Fruit fly (Drosophila melanogaster) whole organism, embryonic: ENCODE results near the gene CG34305.
A peak's percentile ranks its signal among the peaks of the same experiment; 100 is the strongest.

Experiments used
- Adf1 ChIP-seq: fragments of 200-800 bp; sonication (Bioruptor generic); IDR thresholded peaks from 2 replicates; pipeline ENCODE4 v1.3.6; 2022; ENCODE audit warnings: missing biosample characterization, missing genetic modification characterization
- CG10543 ChIP-seq: fragments of 200-800 bp; sonication (Bioruptor generic); optimal IDR thresholded peaks from 3 replicates; lab custom pipeline; 2017; ENCODE audit warnings: missing biosample characterization, mild to moderate bottlenecking, missing genetic modification characterization, moderate library complexity
- CG10565 ChIP-seq: fragments of 200-800 bp; sonication (Bioruptor generic); optimal IDR thresholded peaks from 3 replicates; lab custom pipeline; 2016; ENCODE audit warnings: missing biosample characterization, mild to moderate bottlenecking, missing genetic modification characterization
- CG11560 ChIP-seq: fragments of 200-800 bp; sonication (Bioruptor generic); IDR thresholded peaks from 3 replicates; pipeline ENCODE4 v1.3.6; 2022; ENCODE audit warnings: missing biosample characterization, missing genetic modification characterization
- CG12071 ChIP-seq: fragments of 200-800 bp; sonication (Bioruptor generic); optimal IDR thresholded peaks from 3 replicates; lab custom pipeline; 2018; ENCODE audit warnings: missing biosample characterization, mild to moderate bottlenecking, missing genetic modification characterization
- CG12391 ChIP-seq: fragments of 200-800 bp; sonication (Bioruptor generic); optimal IDR thresholded peaks from 3 replicates; lab custom pipeline; 2018; ENCODE audit warnings: missing biosample characterization, mild to moderate bottlenecking, missing genetic modification characterization, moderate library complexity
- CG12769 ChIP-seq: fragments of 200-800 bp; sonication (Bioruptor generic); optimal IDR thresholded peaks from 2 replicates; lab custom pipeline; 2019; ENCODE audit warnings: missing biosample characterization, mild to moderate bottlenecking, missing genetic modification characterization, moderate library complexity
- CG12942 ChIP-seq: fragments of 200-800 bp; sonication (Bioruptor generic); optimal IDR thresholded peaks from 3 replicates; lab custom pipeline; 2016; ENCODE audit warnings: missing biosample characterization, missing genetic modification characterization
- CG13894 ChIP-seq: fragments of 200-800 bp; sonication (Bioruptor generic); optimal IDR thresholded peaks from 3 replicates; lab custom pipeline; 2018; ENCODE audit warnings: missing biosample characterization, mild to moderate bottlenecking, missing genetic modification characterization, moderate library complexity
- CG14965 ChIP-seq: fragments of 200-800 bp; sonication (Bioruptor generic); optimal IDR thresholded peaks from 2 replicates; lab custom pipeline; 2016; ENCODE audit warnings: missing biosample characterization, missing genetic modification characterization, borderline replicate concordance
- CG15514 ChIP-seq: fragments of 200-800 bp; sonication (Bioruptor generic); optimal IDR thresholded peaks from 3 replicates; lab custom pipeline; 2017; ENCODE audit warnings: missing biosample characterization, missing genetic modification characterization, mild to moderate bottlenecking, moderate library complexity, missing genetic modification reagents
- CG17385 ChIP-seq: fragments of 200-800 bp; sonication (Bioruptor generic); optimal IDR thresholded peaks from 3 replicates; lab custom pipeline; 2018; ENCODE audit warnings: missing biosample characterization, mild to moderate bottlenecking, missing genetic modification characterization
- CG2712 ChIP-seq: fragments of 200-800 bp; optimal IDR thresholded peaks from 3 replicates; lab custom pipeline; 2019; ENCODE audit warnings: missing biosample characterization, mild to moderate bottlenecking, missing genetic modification characterization, moderate library complexity
- CG32532 ChIP-seq: fragments of 200-800 bp; sonication (Bioruptor generic); IDR thresholded peaks from 2 replicates; pipeline ENCODE4 v1.3.6; 2022; ENCODE audit warnings: missing biosample characterization, missing genetic modification characterization
- CG3726 ChIP-seq: fragments of 200-800 bp; sonication (Bioruptor generic); IDR thresholded peaks from 3 replicates; pipeline ENCODE4, ENCODE4 v1.3.6; 2022; ENCODE audit warnings: missing biosample characterization, missing genetic modification characterization
- CG7556 ChIP-seq: fragments of 200-800 bp; sonication (Bioruptor generic); optimal IDR thresholded peaks from 2 replicates; lab custom pipeline; 2017; ENCODE audit warnings: missing biosample characterization, mild to moderate bottlenecking, missing genetic modification characterization
- CG7839 ChIP-seq: fragments of 200-800 bp; sonication (Bioruptor generic); optimal IDR thresholded peaks from 3 replicates; lab custom pipeline; 2018; ENCODE audit warnings: missing biosample characterization, mild to moderate bottlenecking, missing genetic modification characterization, moderate library complexity
- CG8281 ChIP-seq: fragments of 200-800 bp; sonication (Bioruptor generic); optimal IDR thresholded peaks from 2 replicates; lab custom pipeline; 2018; ENCODE audit warnings: missing biosample characterization, mild to moderate bottlenecking, missing genetic modification characterization, moderate library complexity
- CG8359 ChIP-seq: fragments of 200-800 bp; sonication (Bioruptor generic); optimal IDR thresholded peaks from 2 replicates; lab custom pipeline; 2017; ENCODE audit warnings: missing biosample characterization, mild to moderate bottlenecking, missing genetic modification characterization, borderline replicate concordance
- CTCF ChIP-seq: fragments of 200-800 bp; sonication (Bioruptor generic); optimal IDR thresholded peaks from 2 replicates; lab custom pipeline; 2017; ENCODE audit warnings: missing biosample characterization, mild to moderate bottlenecking, missing genetic modification characterization, moderate library complexity
- Camta ChIP-seq: fragments of 200-800 bp; sonication (Bioruptor generic); optimal IDR thresholded peaks from 2 replicates; lab custom pipeline; 2016; ENCODE audit warnings: missing biosample characterization, missing genetic modification characterization
- CoRest ChIP-seq: fragments of 200-800 bp; sonication (Bioruptor generic); optimal IDR thresholded peaks from 3 replicates; lab custom pipeline; 2018; ENCODE audit warnings: missing biosample characterization, mild to moderate bottlenecking, missing genetic modification characterization, moderate library complexity
- Dad ChIP-seq: fragments of 200-800 bp; sonication (Bioruptor generic); optimal IDR thresholded peaks from 3 replicates; lab custom pipeline; 2016; ENCODE audit warnings: missing biosample characterization, missing genetic modification characterization
- Dip3 ChIP-seq: fragments of 200-800 bp; sonication (Bioruptor generic); optimal IDR thresholded peaks from 3 replicates; lab custom pipeline; 2016; ENCODE audit warnings: missing biosample characterization, missing genetic modification characterization
- Ets97D ChIP-seq: fragments of 200-800 bp; sonication (Bioruptor generic); optimal IDR thresholded peaks from 3 replicates; lab custom pipeline; 2016; ENCODE audit warnings: missing biosample characterization, missing genetic modification characterization
- H15 ChIP-seq: fragments of 200-800 bp; sonication (Bioruptor generic); IDR thresholded peaks from 3 replicates; pipeline ENCODE4 v1.3.6; 2022; ENCODE audit warnings: missing biosample characterization, missing genetic modification characterization
- Hmr ChIP-seq: fragments of 200-800 bp; sonication (Bioruptor generic); optimal IDR thresholded peaks from 3 replicates; lab custom pipeline; 2017; ENCODE audit warnings: mild to moderate bottlenecking, missing biosample characterization, missing genetic modification reagents, missing genetic modification characterization
- Hr3 ChIP-seq: fragments of 200-800 bp; sonication (Bioruptor generic); optimal IDR thresholded peaks from 3 replicates; lab custom pipeline; 2016; ENCODE audit warnings: missing biosample characterization, missing genetic modification characterization
- Med ChIP-seq: fragments of 200-800 bp; sonication (Bioruptor generic); peaks from one replicate; lab custom pipeline; 2016; ENCODE audit warnings: missing biosample characterization, missing genetic modification characterization, mild to moderate bottlenecking, inconsistent platforms, moderate library complexity
- Myb ChIP-seq: fragments of 200-800 bp; sonication (Bioruptor generic); optimal IDR thresholded peaks from 2 replicates; lab custom pipeline; 2016; ENCODE audit warnings: missing biosample characterization, missing genetic modification characterization
- Oli ChIP-seq: fragments of 200-800 bp; sonication (Bioruptor generic); optimal IDR thresholded peaks from 2 replicates; lab custom pipeline; 2018; ENCODE audit warnings: missing biosample characterization, mild to moderate bottlenecking, missing genetic modification characterization, moderate library complexity
- Ravus ChIP-seq: fragments of 200-800 bp; sonication (Bioruptor generic); IDR thresholded peaks from 2 replicates; pipeline ENCODE4 v1.3.6; 2022; ENCODE audit warnings: missing biosample characterization, missing genetic modification characterization
- Scr ChIP-seq: fragments of 200-800 bp; sonication (Bioruptor generic); IDR thresholded peaks from 2 replicates; pipeline ENCODE4 v1.3.6; 2022; ENCODE audit warnings: missing biosample characterization, missing genetic modification characterization; ENCODE audit not compliant: partially characterized antibody
- Ssrp ChIP-seq: fragments of 200-800 bp; sonication (Bioruptor generic); optimal IDR thresholded peaks from 2 replicates; lab custom pipeline; 2018; ENCODE audit warnings: missing biosample characterization, mild to moderate bottlenecking, missing genetic modification characterization, moderate library complexity
- abd-A ChIP-seq: fragments of 200-800 bp; sonication (Bioruptor generic); optimal IDR thresholded peaks from 3 replicates; lab custom pipeline; 2019; ENCODE audit warnings: missing biosample characterization, mild to moderate bottlenecking, missing genetic modification characterization, moderate library complexity
- ato ChIP-seq: fragments of 200-800 bp; sonication (Bioruptor generic); IDR thresholded peaks from 2 replicates; pipeline ENCODE4 v1.3.6; 2022; ENCODE audit warnings: missing biosample characterization, missing genetic modification characterization; ENCODE audit not compliant: partially characterized antibody
- bab2 ChIP-seq: fragments of 200-800 bp; sonication (Bioruptor generic); optimal IDR thresholded peaks from 2 replicates; lab custom pipeline; 2016; ENCODE audit warnings: missing biosample characterization, missing genetic modification characterization
- br ChIP-seq: fragments of >200 bp; optimal IDR thresholded peaks from 2 replicates; lab custom pipeline; 2017
- dati ChIP-seq: fragments of 200-800 bp; sonication (Bioruptor generic); IDR thresholded peaks from 2 replicates; pipeline ENCODE4 v1.3.6; 2022; ENCODE audit warnings: missing biosample characterization, missing genetic modification characterization
- fu2 ChIP-seq: fragments of 200-800 bp; sonication (Bioruptor generic); optimal IDR thresholded peaks from 2 replicates; lab custom pipeline; 2016; ENCODE audit warnings: missing biosample characterization, missing genetic modification characterization
- grau ChIP-seq: fragments of 200-800 bp; optimal IDR thresholded peaks from 3 replicates; lab custom pipeline; 2019; ENCODE audit warnings: missing biosample characterization, mild to moderate bottlenecking, missing genetic modification characterization, moderate library complexity
- hbn ChIP-seq: fragments of 200-800 bp; sonication (Bioruptor generic); IDR thresholded peaks from 2 replicates; pipeline ENCODE4 v1.3.6; 2022; ENCODE audit warnings: missing biosample characterization, missing genetic modification characterization; ENCODE audit not compliant: partially characterized antibody
- insv ChIP-seq, 2 experiments: fragments of 200-800 bp; sonication (Bioruptor generic); optimal IDR thresholded peaks; 3 replicates each; lab custom pipeline; 2016 to 2018; ENCODE audit warnings: missing biosample characterization in 2 of 2, missing genetic modification characterization in 2 of 2
- lab ChIP-seq: fragments of 200-800 bp; sonication (Bioruptor generic); optimal IDR thresholded peaks from 3 replicates; lab custom pipeline; 2017; ENCODE audit warnings: missing biosample characterization, missing genetic modification characterization, mild to moderate bottlenecking, moderate library complexity, missing genetic modification reagents
- odd ChIP-seq: fragments of 200-800 bp; sonication (Bioruptor generic); optimal IDR thresholded peaks from 2 replicates; lab custom pipeline; 2017; ENCODE audit warnings: missing biosample characterization, mild to moderate bottlenecking, missing genetic modification characterization
- phol ChIP-seq: fragments of 200-800 bp; sonication (Bioruptor generic); optimal IDR thresholded peaks from 3 replicates; lab custom pipeline; 2018; ENCODE audit warnings: missing biosample characterization, mild to moderate bottlenecking, missing genetic modification characterization, moderate library complexity
- pzg ChIP-seq: fragments of 200-800 bp; sonication (Bioruptor generic); optimal IDR thresholded peaks from 3 replicates; lab custom pipeline; 2018; ENCODE audit warnings: missing biosample characterization, mild to moderate bottlenecking, missing genetic modification characterization, moderate library complexity
- schlank ChIP-seq: fragments of 200-800 bp; sonication (Bioruptor generic); optimal IDR thresholded peaks from 2 replicates; lab custom pipeline; 2018; ENCODE audit warnings: missing biosample characterization, mild to moderate bottlenecking, missing genetic modification characterization
- sim ChIP-seq: fragments of 200-800 bp; sonication (Bioruptor generic); IDR thresholded peaks from 2 replicates; pipeline ENCODE4 v1.3.6; 2022; ENCODE audit warnings: missing biosample characterization, missing genetic modification characterization
- sna ChIP-seq: fragments of 200-800 bp; sonication (Bioruptor generic); IDR thresholded peaks from 2 replicates; pipeline ENCODE4 v1.3.6; 2022; ENCODE audit warnings: missing biosample characterization, missing genetic modification characterization; ENCODE audit not compliant: partially characterized antibody
- tx ChIP-seq: fragments of 200-800 bp; sonication (Bioruptor generic); optimal IDR thresholded peaks from 2 replicates; lab custom pipeline; 2016; ENCODE audit warnings: missing biosample characterization, missing genetic modification characterization
- zen ChIP-seq: fragments of 200-800 bp; sonication (Bioruptor generic); optimal IDR thresholded peaks from 3 replicates; lab custom pipeline; 2018; ENCODE audit warnings: missing biosample characterization, mild to moderate bottlenecking, missing genetic modification characterization, moderate library complexity

CG34305 gene

DNA sequence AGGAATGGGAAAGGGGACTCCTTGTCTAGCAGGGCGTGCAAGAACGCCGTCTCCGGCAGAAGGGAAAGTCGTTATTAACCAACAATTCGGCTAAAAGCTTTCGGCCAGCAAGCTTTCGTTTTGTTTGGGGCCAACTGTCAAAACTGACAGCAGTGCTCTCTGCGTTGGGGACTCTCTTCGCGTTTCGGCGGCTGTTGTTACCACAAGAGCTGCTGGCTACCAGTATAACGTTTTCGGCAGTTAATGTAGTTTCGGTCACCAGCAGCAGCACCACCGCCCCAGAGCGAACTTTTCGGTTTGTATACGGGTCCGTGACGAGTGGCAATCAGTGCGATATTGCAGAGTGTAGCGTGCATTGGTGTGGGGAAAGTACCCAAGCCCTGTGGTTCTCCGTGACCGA, 37.1 kb upstream of the CG34305 start, which contains the start of gene cpx (continued):
- TF ChIP-seq pzg (GFP tag; lab: Kevin White, UChicago) (peak; percentile 8), Scr (GFP tag; lab: Robert Waterston, UW) (no peak), insv (GFP tag; optimal IDR thresholded peaks at IDR 0.05; lab: Kevin White, UChicago) (no peak), CG13894 (tag; lab: Kevin White, UChicago) (peak; percentile 36), zen (tag; lab: Kevin White, UChicago) (no peak), abd-A (tag; lab: Kevin White, UChicago) (peak; percentile 46), tx (no peak), CG7839 (tag; lab: Kevin White, UChicago) (no peak), ato (GFP tag; lab: Robert Waterston, UW) (no peak), CG12769 (no peak), Dip3 (no peak), dati (GFP tag; lab: Robert Waterston, UW) (no peak), CoRest (tag; lab: Kevin White, UChicago) (no peak), schlank (no peak), CG10565 (GFP tag; lab: Kevin White, UChicago) (no peak), CG7556 (no peak), hbn (GFP tag; lab: Robert Waterston, UW) (no peak), Adf1 (peak; percentile 27; the same call in 1 of the 2 replicates), CG10543 (GFP tag; lab: Kevin White, UChicago) (peak; percentile 36), CG8281 (no peak), Ssrp (tag; lab: Kevin White, UChicago) (no peak), Oli (tag; lab: Kevin White, UChicago) (no peak), br (lab: Kevin White, UChicago) (no peak), Myb (no peak), grau (no peak), Dad (GFP tag; lab: Kevin White, UChicago) (no peak), CG12942 (GFP tag; lab: Kevin White, UChicago) (no peak), CG32532 (GFP tag; lab: Robert Waterston, UW) (0 out of 2 replicates have a peak, but pooled peaks have one; percentile 16), fu2 (GFP tag; lab: Kevin White, UChicago) (no peak), Ravus (GFP tag; lab: Robert Waterston, UW) (no peak), CG2712 (tag; lab: Kevin White, UChicago) (no peak), CG3726 (GFP tag; lab: Robert Waterston, UW) (no peak), CG11560 (tag; lab: Robert Waterston, UW) (no peak), bab2 (GFP tag; lab: Kevin White, UChicago) (no peak), sim (no peak), CG17385 (GFP tag; lab: Kevin White, UChicago) (no peak), Med (GFP tag; lab: Kevin White, UChicago) (peak; percentile 78), CG14965 (no peak), phol (tag; lab: Kevin White, UChicago) (no peak), CG12391 (tag; lab: Kevin White, UChicago) (no peak), CG12071 (no peak), CG8359 (no peak), H15 (GFP tag; lab: Robert Waterston, UW) (no peak), CG15514 (GFP tag; lab: Kevin White, UChicago) (no peak), Ets97D (no peak), Camta (GFP tag; lab: Kevin White, UChicago) (no peak), sna (GFP tag; lab: Robert Waterston, UW) (no peak), Hr3 (GFP tag; lab: Kevin White, UChicago) (no peak), odd (GFP tag; lab: Kevin White, UChicago) (no peak), lab (peak; percentile 4), CTCF (GFP tag; lab: Kevin White, UChicago) (no peak), Hmr (GFP tag; lab: Kevin White, UChicago) (no peak)
